Worm (Caenorhabditis elegans): ENCODE measurements around the gene ptc-1.

DNA sequence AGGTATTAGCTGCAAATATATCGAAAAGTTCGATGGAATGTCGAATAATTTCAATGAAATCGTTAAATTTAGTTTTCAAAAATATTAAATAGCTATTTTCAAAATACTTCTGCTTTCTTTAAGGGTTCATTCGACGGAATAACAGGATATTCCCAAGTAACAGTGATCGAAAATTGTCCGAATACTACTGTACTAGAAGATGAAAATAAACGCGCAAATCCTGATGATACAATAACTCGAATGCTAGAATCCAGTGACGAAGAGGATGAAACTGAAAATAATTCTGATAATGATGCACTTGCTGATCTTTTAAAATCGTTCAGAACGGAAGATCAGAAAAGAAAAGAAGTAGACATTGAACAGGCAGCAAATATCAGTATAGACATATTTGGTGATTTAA is 7.7 kb downstream of the ptc-1 start:
- TF ChIP-seq dmd-4 (tag; optimal IDR thresholded peaks at IDR 0.05; ENCODE audit: borderline replicate concordance) (no peak), ahr-1 (tag; optimal IDR thresholded peaks at IDR 0.05) (no peak), pqm-1 (tag; optimal IDR thresholded peaks at IDR 0.05) (no peak)
